Fruit fly (Drosophila melanogaster): ENCODE data around the gene mRpS24.

DNA sequence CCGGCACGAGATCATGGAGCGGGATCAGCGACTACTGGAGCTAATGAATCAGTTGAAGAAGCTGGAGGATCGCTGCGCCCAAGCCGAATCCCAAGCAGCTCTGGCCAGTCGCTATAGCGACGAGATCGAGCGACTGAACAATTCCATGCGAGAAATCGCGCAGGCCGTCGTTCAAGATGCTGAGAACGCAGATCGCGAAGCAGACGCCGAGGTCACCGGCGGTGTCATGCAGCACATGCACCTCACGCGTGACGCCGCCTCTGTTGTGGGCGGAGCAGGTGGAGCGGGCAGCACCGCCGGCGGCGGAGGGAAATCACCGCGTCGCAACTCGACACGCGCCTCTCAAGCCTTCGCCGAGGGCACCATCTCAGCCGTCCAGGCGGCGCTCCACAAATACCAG is 41.7 kb downstream of the mRpS24 start:
- TF ChIP-seq Doc2 (GFP tag; IDR thresholded peaks at IDR 0.05) (no peak), Stat92E (GFP tag; optimal IDR thresholded peaks at IDR 0.05) (no peak), fd64A (GFP tag; optimal IDR thresholded peaks at IDR 0.05) (no peak), gsb (GFP tag; IDR thresholded peaks at IDR 0.05) (no peak), pros (GFP tag; optimal IDR thresholded peaks at IDR 0.05) (no peak), CG10147 (GFP tag; optimal IDR thresholded peaks at IDR 0.05) (no peak), Hr39 (optimal IDR thresholded peaks at IDR 0.05) (no peak), gcm (GFP tag; optimal IDR thresholded peaks at IDR 0.05) (no peak), ttk (GFP tag; IDR thresholded peaks at IDR 0.05) (no peak), Max (GFP tag; optimal IDR thresholded peaks at IDR 0.05) (no peak), CG1792 (GFP tag; optimal IDR thresholded peaks at IDR 0.05) (no peak), inv (GFP tag; IDR thresholded peaks at IDR 0.05; ENCODE audit: partially characterized antibody) (no peak), sob (GFP tag; IDR thresholded peaks at IDR 0.05) (no peak)
